Worm (Caenorhabditis elegans) whole organism, L1 larva: Measurements from ENCODE around the gene pak-1.

Source experiments
- C16A3.4 ChIP-seq: fragments of 150-350 bp; optimal IDR thresholded peaks from 2 replicates; lab custom pipeline; 2014; ENCODE audit warnings: missing biosample characterization, missing genetic modification characterization
- C34B4.2 ChIP-seq: sonication (generic microtip); optimal IDR thresholded peaks from 2 replicates; lab custom pipeline; 2017; ENCODE audit warnings: mild to moderate bottlenecking, missing genetic modification characterization, missing compliant biosample characterization
- F16B12.6 ChIP-seq: fragments of 150-350 bp; optimal IDR thresholded peaks from 2 replicates; lab custom pipeline; 2014; ENCODE audit warnings: missing biosample characterization, missing genetic modification characterization
- aha-1 ChIP-seq: fragments of 150-350 bp; optimal IDR thresholded peaks from 2 replicates; lab custom pipeline; 2014; ENCODE audit warnings: missing biosample characterization, missing genetic modification characterization
- alr-1 ChIP-seq: fragments of 200-800 bp; sonication (Bioruptor generic); optimal IDR thresholded peaks from 2 replicates; lab custom pipeline; 2018; ENCODE audit warnings: borderline replicate concordance, mild to moderate bottlenecking, missing genetic modification characterization, missing compliant biosample characterization
- aly-2 ChIP-seq: fragments of 150-350 bp; optimal IDR thresholded peaks from 2 replicates; lab custom pipeline; 2014; ENCODE audit warnings: missing biosample characterization, missing genetic modification characterization
- ama-1 ChIP-seq: fragments of 150-350 bp; optimal IDR thresholded peaks from 2 replicates; lab custom pipeline; 2014
- blmp-1 ChIP-seq: fragments of 150-350 bp; optimal IDR thresholded peaks from 2 replicates; lab custom pipeline; 2014; ENCODE audit warnings: missing biosample characterization, missing genetic modification characterization
- ceh-8 ChIP-seq: fragments of 200-800 bp; sonication (Bioruptor generic); optimal IDR thresholded peaks from 2 replicates; lab custom pipeline; 2018; ENCODE audit warnings: mild to moderate bottlenecking, missing genetic modification characterization, moderate library complexity, missing compliant biosample characterization
- ceh-82 ChIP-seq, 3 experiments: fragments of 150-350 bp in 1 of 3; sonication (generic microtip) in 2 of 3; optimal IDR thresholded peaks; 2 replicates each; lab custom pipeline; 2014 to 2017; ENCODE audit warnings: missing biosample characterization in 3 of 3, missing genetic modification characterization in 3 of 3
- ceh-88 ChIP-seq: fragments of 200-800 bp; sonication (Bioruptor generic); IDR thresholded peaks from 2 replicates; pipeline ENCODE4 v1.3.6; 2022; ENCODE audit warnings: missing genetic modification characterization, missing compliant biosample characterization
- ceh-90 ChIP-seq: sonication (generic microtip); optimal IDR thresholded peaks from 2 replicates; lab custom pipeline; 2016; ENCODE audit warnings: missing genetic modification characterization, missing compliant biosample characterization
- dsc-1 ChIP-seq: sonication (generic microtip); optimal IDR thresholded peaks from 2 replicates; lab custom pipeline; 2016; ENCODE audit warnings: mild to moderate bottlenecking, missing genetic modification characterization, missing compliant biosample characterization
- elt-2 ChIP-seq: sonication (generic microtip); optimal IDR thresholded peaks from 2 replicates; lab custom pipeline; 2016; ENCODE audit warnings: missing genetic modification characterization, mild to moderate bottlenecking, inconsistent platforms, missing compliant biosample characterization, missing genetic modification reagents
- elt-3 ChIP-seq, 6 experiments: fragments of 150-350 bp in 1 of 6; sonication (generic microtip); optimal IDR thresholded peaks; 2 replicates each; lab custom pipeline; 2017 to 2018; ENCODE audit warnings: missing biosample characterization in 6 of 6, missing genetic modification characterization in 6 of 6, inconsistent platforms in 1 of 6
- ets-5 ChIP-seq: fragments of 200-800 bp; sonication (Bioruptor generic); IDR thresholded peaks from 2 replicates; pipeline ENCODE4 v1.3.6; 2022; ENCODE audit warnings: missing genetic modification characterization, missing compliant biosample characterization
- fkh-10 ChIP-seq: sonication (generic microtip); optimal IDR thresholded peaks from 2 replicates; lab custom pipeline; 2017; ENCODE audit warnings: missing biosample characterization, missing genetic modification reagents, missing genetic modification characterization
- fkh-8 ChIP-seq: sonication (generic microtip); optimal IDR thresholded peaks from 2 replicates; lab custom pipeline; 2016; ENCODE audit warnings: mild to moderate bottlenecking, missing genetic modification characterization, missing compliant biosample characterization
- fos-1 ChIP-seq: fragments of 150-350 bp; optimal IDR thresholded peaks from 2 replicates; lab custom pipeline; 2014; ENCODE audit warnings: missing biosample characterization, missing genetic modification characterization
- hlh-4 ChIP-seq: sonication (generic microtip); optimal IDR thresholded peaks from 2 replicates; lab custom pipeline; 2016; ENCODE audit warnings: mild to moderate bottlenecking, missing genetic modification characterization, missing compliant biosample characterization
- hpl-2 ChIP-seq: fragments of 150-350 bp; optimal IDR thresholded peaks from 2 replicates; lab custom pipeline; 2014; ENCODE audit warnings: missing biosample characterization, missing genetic modification reagents, missing genetic modification characterization
- irx-1 ChIP-seq: sonication (generic microtip); optimal IDR thresholded peaks from 2 replicates; lab custom pipeline; 2016; ENCODE audit warnings: missing genetic modification characterization, missing compliant biosample characterization
- isw-1 ChIP-seq: fragments of 200-800 bp; sonication (Bioruptor generic); IDR thresholded peaks from 2 replicates; pipeline ENCODE4 v1.3.6; 2022; ENCODE audit warnings: missing genetic modification characterization, missing compliant biosample characterization
- lin-13 ChIP-seq: fragments of 150-350 bp; optimal IDR thresholded peaks from 2 replicates; lab custom pipeline; 2014; ENCODE audit warnings: missing biosample characterization, missing genetic modification reagents, missing genetic modification characterization
- lin-15B ChIP-seq: fragments of 150-350 bp; sonication (generic microtip); optimal IDR thresholded peaks from 3 replicates; lab custom pipeline; 2014; ENCODE audit warnings: missing biosample characterization, missing genetic modification characterization
- lin-35 ChIP-seq, 2 experiments: fragments of 150-350 bp; optimal IDR thresholded peaks; 2 replicates each; lab custom pipeline; 2014; ENCODE audit warnings: missing biosample characterization in 2 of 2, missing genetic modification characterization in 2 of 2, missing genetic modification reagents in 2 of 2
- lin-39 ChIP-seq: fragments of 150-350 bp; optimal IDR thresholded peaks from 2 replicates; lab custom pipeline; 2014; ENCODE audit warnings: missing biosample characterization, missing genetic modification reagents, missing genetic modification characterization
- lsy-2 ChIP-seq, 2 experiments: fragments of 150-350 bp; optimal IDR thresholded peaks; 2 replicates each; lab custom pipeline; 2014; ENCODE audit warnings: missing biosample characterization in 2 of 2, missing genetic modification characterization in 2 of 2
- mdl-1 ChIP-seq, 2 experiments: fragments of 150-350 bp; optimal IDR thresholded peaks; 2 replicates each; lab custom pipeline; 2014 to 2017; ENCODE audit warnings: missing biosample characterization in 2 of 2, missing genetic modification characterization in 2 of 2, inconsistent platforms in 1 of 2
- mef-2 ChIP-seq: fragments of 150-350 bp; optimal IDR thresholded peaks from 2 replicates; lab custom pipeline; 2014; ENCODE audit warnings: missing biosample characterization, missing genetic modification characterization
- mep-1 ChIP-seq: fragments of 150-350 bp; optimal IDR thresholded peaks from 2 replicates; lab custom pipeline; 2014; ENCODE audit warnings: missing biosample characterization, missing genetic modification characterization
- nhr-12 ChIP-seq: sonication (generic microtip); optimal IDR thresholded peaks from 2 replicates; lab custom pipeline; 2017; ENCODE audit warnings: missing biosample characterization, missing genetic modification characterization
- nhr-19 ChIP-seq: fragments of 200-800 bp; sonication (Bioruptor generic); conservative IDR thresholded peaks from 2 replicates; pipeline ENCODE4 v1.3.6; 2022; ENCODE audit warnings: missing genetic modification characterization, missing compliant biosample characterization
- nhr-20 ChIP-seq: sonication (generic microtip); optimal IDR thresholded peaks from 2 replicates; lab custom pipeline; 2016; ENCODE audit warnings: mild to moderate bottlenecking, missing genetic modification characterization, missing compliant biosample characterization
- nhr-237 ChIP-seq: fragments of 150-350 bp; optimal IDR thresholded peaks from 2 replicates; lab custom pipeline; 2014; ENCODE audit warnings: missing biosample characterization, missing genetic modification characterization
- nhr-28 ChIP-seq: fragments of 150-350 bp; optimal IDR thresholded peaks from 2 replicates; lab custom pipeline; 2014; ENCODE audit warnings: missing biosample characterization, missing genetic modification characterization
- nhr-47 ChIP-seq: sonication (generic microtip); optimal IDR thresholded peaks from 2 replicates; lab custom pipeline; 2016; ENCODE audit warnings: mild to moderate bottlenecking, missing genetic modification characterization, moderate library complexity, missing compliant biosample characterization
- nhr-76 ChIP-seq: sonication (generic microtip); optimal IDR thresholded peaks from 2 replicates; lab custom pipeline; 2017; ENCODE audit warnings: missing biosample characterization, missing genetic modification characterization
- nhr-77 ChIP-seq: fragments of 150-350 bp; optimal IDR thresholded peaks from 2 replicates; lab custom pipeline; 2014; ENCODE audit warnings: missing biosample characterization, missing genetic modification characterization
- nhr-85 ChIP-seq: sonication (generic microtip); peaks from one replicate; lab custom pipeline; 2016; ENCODE audit warnings: missing genetic modification characterization, inconsistent platforms, missing compliant biosample characterization
- pag-3 ChIP-seq: sonication (generic microtip); optimal IDR thresholded peaks from 2 replicates; lab custom pipeline; 2017; ENCODE audit warnings: missing genetic modification characterization, mild to moderate bottlenecking, missing compliant biosample characterization, antibody characterized with exemption, borderline replicate concordance; ENCODE audit not compliant: insufficient read depth
- pax-3 ChIP-seq: fragments of 200-800 bp; sonication (Bioruptor generic); optimal IDR thresholded peaks from 2 replicates; lab custom pipeline; 2018; ENCODE audit warnings: mild to moderate bottlenecking, missing genetic modification characterization, moderate library complexity, missing compliant biosample characterization
- pqm-1 ChIP-seq: sonication (generic microtip); optimal IDR thresholded peaks from 3 replicates; lab custom pipeline; 2017; ENCODE audit warnings: missing biosample characterization, missing genetic modification characterization
- rnt-1 ChIP-seq: sonication (generic microtip); optimal IDR thresholded peaks from 2 replicates; lab custom pipeline; 2016; ENCODE audit warnings: mild to moderate bottlenecking, missing genetic modification characterization, moderate library complexity, missing compliant biosample characterization
- sup-37 ChIP-seq: fragments of 200-800 bp; sonication (Bioruptor generic); optimal IDR thresholded peaks from 2 replicates; lab custom pipeline; 2018; ENCODE audit warnings: mild to moderate bottlenecking, missing genetic modification characterization, missing compliant biosample characterization
- tbx-2 ChIP-seq: sonication (generic microtip); optimal IDR thresholded peaks from 2 replicates; lab custom pipeline; 2016; ENCODE audit warnings: missing genetic modification characterization, missing compliant biosample characterization
- tlp-1 ChIP-seq: fragments of 150-350 bp; optimal IDR thresholded peaks from 2 replicates; lab custom pipeline; 2014; ENCODE audit warnings: missing biosample characterization, missing genetic modification characterization
- unc-130 ChIP-seq: fragments of 150-350 bp; optimal IDR thresholded peaks from 2 replicates; lab custom pipeline; 2017; ENCODE audit warnings: missing biosample characterization, missing genetic modification characterization, inconsistent platforms
- unc-62 ChIP-seq: fragments of 150-350 bp; optimal IDR thresholded peaks from 2 replicates; lab custom pipeline; 2014; ENCODE audit warnings: missing biosample characterization, missing genetic modification reagents, missing genetic modification characterization
- unc-98 ChIP-seq: fragments of 200-800 bp; sonication (Bioruptor generic); IDR thresholded peaks from 2 replicates; pipeline ENCODE4 v1.3.6; 2022; ENCODE audit warnings: missing genetic modification characterization, missing compliant biosample characterization
- xbp-1 ChIP-seq: sonication (generic microtip); optimal IDR thresholded peaks from 2 replicates; lab custom pipeline; 2016; ENCODE audit warnings: missing genetic modification characterization, missing compliant biosample characterization
- zag-1 ChIP-seq: fragments of 150-350 bp; optimal IDR thresholded peaks from 2 replicates; lab custom pipeline; 2014; ENCODE audit warnings: missing biosample characterization, missing genetic modification characterization

The pak-1 gene

ce11 chrX:6050849-6051248 lies 2.4 kb upstream of the pak-1 start (continued):
- TF ChIP-seq lin-13 (GFP tag; lab: Kevin White, UChicago) (no peak), C16A3.4 (tag; lab: Kevin White, UChicago) (no peak), xbp-1 (tag; lab: Kevin White, UChicago) (no peak), pqm-1 (tag; lab: Kevin White, UChicago) (no peak), hpl-2 (GFP tag; lab: Kevin White, UChicago) (no peak), mef-2 (tag; lab: Kevin White, UChicago) (no peak), pax-3 (no peak), ceh-82 (tag; optimal IDR thresholded peaks at IDR 0.05; lab: Kevin White, UChicago) (no peak), lin-15B (tag; lab: Kevin White, UChicago) (no peak), nhr-19 (GFP tag; lab: Robert Waterston, UW) (no peak), nhr-85 (tag; lab: Kevin White, UChicago) (peak; percentile 56), ama-1 (lab: Kevin White, UChicago) (no peak), fkh-10 (GFP tag; lab: Kevin White, UChicago) (no peak), nhr-20 (tag; lab: Kevin White, UChicago) (peak; percentile 24), alr-1 (tag; lab: Kevin White, UChicago) (no peak), ceh-88 (GFP tag; lab: Robert Waterston, UW) (no peak), nhr-237 (tag; lab: Kevin White, UChicago) (no peak), tlp-1 (tag; lab: Kevin White, UChicago) (no peak), lsy-2 (tag; optimal IDR thresholded peaks at IDR 0.05; lab: Kevin White, UChicago) (no peak), unc-130 (tag; lab: Kevin White, UChicago) (peak; percentile 29), aha-1 (tag; lab: Kevin White, UChicago) (no peak), tbx-2 (tag; lab: Kevin White, UChicago) (peak; percentile 6), zag-1 (tag; lab: Kevin White, UChicago) (no peak), F16B12.6 (tag; lab: Kevin White, UChicago) (no peak), rnt-1 (tag; lab: Kevin White, UChicago) (no peak), dsc-1 (tag; lab: Kevin White, UChicago) (no peak), ets-5 (GFP tag; lab: Robert Waterston, UW) (no peak), mdl-1 (tag; optimal IDR thresholded peaks at IDR 0.05; lab: Kevin White, UChicago) (no peak), unc-98 (GFP tag; lab: Robert Waterston, UW) (no peak), pag-3 (tag; lab: Kevin White, UChicago) (no peak), ceh-90 (tag; lab: Kevin White, UChicago) (no peak), isw-1 (no peak), C34B4.2 (tag; lab: Kevin White, UChicago) (no peak), ceh-8 (GFP tag; lab: Kevin White, UChicago) (no peak)

ce11 chrX:6050078-6050477 lies 1.7 kb upstream of the pak-1 start:
- TF ChIP-seq lin-35 (GFP tag; optimal IDR thresholded peaks at IDR 0.05; lab: Kevin White, UChicago) = no peak
- TF ChIP-seq mef-2 (tag; lab: Kevin White, UChicago) = no peak
- no peak for TF ChIP-seq nhr-28 (tag; lab: Kevin White, UChicago)
- TF ChIP-seq hlh-4 (tag; lab: Kevin White, UChicago) = no peak
- TF ChIP-seq irx-1 (tag; lab: Kevin White, UChicago) = no peak
- TF ChIP-seq nhr-76 (tag; lab: Kevin White, UChicago) = no peak
- no peak for TF ChIP-seq lin-39 (tag; lab: Kevin White, UChicago)
- TF ChIP-seq nhr-47 (tag; lab: Kevin White, UChicago) = no peak
- TF ChIP-seq nhr-77 (tag; lab: Kevin White, UChicago) = no peak
- no peak for TF ChIP-seq mep-1 (tag; lab: Kevin White, UChicago)
- no peak for TF ChIP-seq fkh-8 (tag; lab: Kevin White, UChicago)
- TF ChIP-seq xbp-1 (tag; lab: Kevin White, UChicago) = peak; percentile 6
- no peak for TF ChIP-seq nhr-85 (tag; lab: Kevin White, UChicago)
- no peak for TF ChIP-seq unc-62 (GFP tag; lab: Kevin White, UChicago)
- peak in 2 of 6 experiments; percentile 41 to 43 for TF ChIP-seq elt-3 (tag; optimal IDR thresholded peaks at IDR 0.05; lab: Kevin White, UChicago)
- TF ChIP-seq fos-1 (tag; lab: Kevin White, UChicago) = no peak
- no peak for TF ChIP-seq sup-37 (GFP tag; lab: Kevin White, UChicago)
- TF ChIP-seq mdl-1 (tag; optimal IDR thresholded peaks at IDR 0.05; lab: Kevin White, UChicago) = no peak
- no peak for TF ChIP-seq lin-13 (GFP tag; lab: Kevin White, UChicago)
- TF ChIP-seq lin-15B (tag; lab: Kevin White, UChicago) = no peak
- TF ChIP-seq aly-2 (tag; lab: Kevin White, UChicago) = no peak
- peak; percentile 46 for TF ChIP-seq blmp-1 (tag; lab: Kevin White, UChicago)
- peak; percentile 5 for TF ChIP-seq tbx-2 (tag; lab: Kevin White, UChicago)
- no peak for TF ChIP-seq ama-1 (lab: Kevin White, UChicago)
- peak; percentile 72 for TF ChIP-seq unc-130 (tag; lab: Kevin White, UChicago)
- TF ChIP-seq nhr-12 (tag; lab: Kevin White, UChicago) = no peak
- TF ChIP-seq elt-2 = peak; percentile 22
- no peak for TF ChIP-seq zag-1 (tag; lab: Kevin White, UChicago)
- TF ChIP-seq nhr-20 (tag; lab: Kevin White, UChicago) = peak; percentile 40
